Worm (Caenorhabditis elegans) whole organism, L1 larva: Measurements from ENCODE around the gene C16C10.2.

Experiments used
- aly-2 ChIP-seq: fragments of 150-350 bp; optimal IDR thresholded peaks from 2 replicates; lab custom pipeline; 2014; ENCODE audit warnings: missing biosample characterization, missing genetic modification characterization
- ceh-82 ChIP-seq, 3 experiments: fragments of 150-350 bp in 1 of 3; sonication (generic microtip) in 2 of 3; optimal IDR thresholded peaks; 2 replicates each; lab custom pipeline; 2014 to 2017; ENCODE audit warnings: missing biosample characterization in 3 of 3, missing genetic modification characterization in 3 of 3
- dpl-1 ChIP-seq, 3 experiments: fragments of 150-350 bp in 2 of 3; sonication (generic microtip) in 1 of 3; optimal IDR thresholded peaks; 2 replicates each; lab custom pipeline; 2014 to 2017; ENCODE audit warnings: missing biosample characterization in 3 of 3, missing genetic modification characterization in 3 of 3, missing genetic modification reagents in 3 of 3
- elt-3 ChIP-seq, 6 experiments: fragments of 150-350 bp in 1 of 6; sonication (generic microtip); optimal IDR thresholded peaks; 2 replicates each; lab custom pipeline; 2017 to 2018; ENCODE audit warnings: missing biosample characterization in 6 of 6, missing genetic modification characterization in 6 of 6, inconsistent platforms in 1 of 6
- ets-5 ChIP-seq: fragments of 200-800 bp; sonication (Bioruptor generic); IDR thresholded peaks from 2 replicates; pipeline ENCODE4 v1.3.6; 2022; ENCODE audit warnings: missing genetic modification characterization, missing compliant biosample characterization
- fkh-10 ChIP-seq: sonication (generic microtip); optimal IDR thresholded peaks from 2 replicates; lab custom pipeline; 2017; ENCODE audit warnings: missing biosample characterization, missing genetic modification reagents, missing genetic modification characterization
- fos-1 ChIP-seq: fragments of 150-350 bp; optimal IDR thresholded peaks from 2 replicates; lab custom pipeline; 2014; ENCODE audit warnings: missing biosample characterization, missing genetic modification characterization
- hlh-17 ChIP-seq: fragments of 200-800 bp; sonication (Bioruptor generic); optimal IDR thresholded peaks from 2 replicates; lab custom pipeline; 2018; ENCODE audit warnings: missing genetic modification characterization, mild to moderate bottlenecking, missing compliant biosample characterization, moderate library complexity, borderline replicate concordance
- irx-1 ChIP-seq: sonication (generic microtip); optimal IDR thresholded peaks from 2 replicates; lab custom pipeline; 2016; ENCODE audit warnings: missing genetic modification characterization, missing compliant biosample characterization
- lsy-2 ChIP-seq, 2 experiments: fragments of 150-350 bp; optimal IDR thresholded peaks; 2 replicates each; lab custom pipeline; 2014; ENCODE audit warnings: missing biosample characterization in 2 of 2, missing genetic modification characterization in 2 of 2
- nhr-11 ChIP-seq: fragments of 150-350 bp; optimal IDR thresholded peaks from 2 replicates; lab custom pipeline; 2014; ENCODE audit warnings: missing biosample characterization, missing genetic modification characterization
- nhr-90 ChIP-seq: sonication (generic microtip); optimal IDR thresholded peaks from 2 replicates; lab custom pipeline; 2016; ENCODE audit warnings: mild to moderate bottlenecking, missing genetic modification characterization, missing compliant biosample characterization; ENCODE audit not compliant: poor library complexity
- ztf-11 ChIP-seq, 2 experiments: sonication (generic microtip); optimal IDR thresholded peaks; 2 replicates each; lab custom pipeline; 2016 to 2017; ENCODE audit warnings: missing genetic modification characterization in 2 of 2, missing biosample characterization in 1 of 2, missing compliant biosample characterization in 1 of 2

DNA sequence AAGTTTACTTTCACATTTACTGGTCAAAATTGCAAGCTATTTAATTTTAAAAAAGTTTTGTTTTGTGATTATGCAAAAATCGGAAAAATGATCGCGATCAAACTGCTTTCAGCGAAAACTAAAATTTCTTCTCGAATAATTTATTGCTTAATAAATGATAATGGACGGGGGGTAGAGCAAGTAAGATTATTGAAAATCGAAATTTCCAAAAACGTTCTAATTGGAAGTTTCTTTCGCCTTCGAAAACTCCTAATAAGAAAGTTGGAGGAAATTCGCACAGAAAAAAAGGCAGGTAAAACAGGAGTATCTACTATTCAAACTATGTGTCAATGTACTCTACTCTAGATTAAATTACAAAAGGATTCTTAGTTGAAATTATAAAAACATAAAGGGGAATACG, 6.3 kb downstream of the C16C10.2 start:
- TF ChIP-seq fkh-10 (GFP tag; lab: Kevin White, UChicago), result no peak
- no peak for TF ChIP-seq dpl-1 (GFP tag; optimal IDR thresholded peaks at IDR 0.05; lab: Kevin White, UChicago)
- no peak for TF ChIP-seq elt-3 (tag; optimal IDR thresholded peaks at IDR 0.05; lab: Kevin White, UChicago)
- TF ChIP-seq hlh-17, result no peak
- no peak for TF ChIP-seq nhr-11 (tag; lab: Kevin White, UChicago)
- no peak for TF ChIP-seq aly-2 (tag; lab: Kevin White, UChicago)
- TF ChIP-seq irx-1 (tag; lab: Kevin White, UChicago), result no peak
- TF ChIP-seq fos-1 (tag; lab: Kevin White, UChicago), result no peak
- TF ChIP-seq nhr-90 (tag; lab: Kevin White, UChicago), result no peak
- TF ChIP-seq lsy-2 (tag; optimal IDR thresholded peaks at IDR 0.05; lab: Kevin White, UChicago), result no peak
- no peak for TF ChIP-seq ets-5 (GFP tag; lab: Robert Waterston, UW)
- TF ChIP-seq ceh-82 (tag; optimal IDR thresholded peaks at IDR 0.05; lab: Kevin White, UChicago), result no peak
- TF ChIP-seq ztf-11 (tag; optimal IDR thresholded peaks at IDR 0.05; lab: Kevin White, UChicago), result no peak
